Fruit fly (Drosophila melanogaster) S2 (cell line): ENCODE data around the gene eIF4A.

Experiments
- CG8478 ChIP-seq: fragments of >200 bp; optimal IDR thresholded peaks from 2 replicates; lab custom pipeline; 2018
- CTCF ChIP-seq, 2 experiments: fragments of >200 bp; optimal IDR thresholded peaks; 2 replicates each; lab custom pipeline; 2018

DNA sequence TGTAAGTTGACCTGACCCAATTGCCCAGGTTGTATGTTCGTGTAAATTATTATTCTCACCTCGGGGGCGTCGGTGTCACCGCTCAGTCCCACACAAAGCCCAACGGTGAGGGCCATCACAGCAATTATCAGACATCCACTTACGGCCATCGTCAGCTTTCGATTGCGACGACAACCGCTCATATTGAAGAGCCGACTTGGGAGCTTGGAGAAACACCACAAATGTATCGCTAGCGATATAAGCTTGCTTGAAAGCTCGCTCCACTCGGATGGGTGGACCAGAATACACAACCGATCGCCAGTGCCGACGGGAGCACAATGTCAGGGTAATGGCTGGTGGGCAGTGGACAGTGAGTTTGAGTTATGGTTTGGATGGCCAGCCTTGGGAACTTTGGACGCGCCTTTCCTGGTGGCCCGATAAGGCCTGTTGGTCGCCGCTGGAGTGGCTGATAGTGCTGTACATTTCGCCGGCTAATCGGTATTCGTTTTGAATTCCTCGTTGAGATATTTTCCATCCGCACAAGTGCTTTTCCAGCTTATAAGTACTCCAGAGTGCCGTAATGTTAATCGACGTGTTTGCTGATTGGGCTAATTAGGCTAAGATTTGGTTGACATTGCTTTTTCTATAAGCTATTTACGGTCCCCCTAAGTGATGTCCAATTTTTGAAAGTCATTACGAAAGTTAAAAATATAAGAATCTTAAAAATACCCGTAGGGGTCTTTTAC lies 25.1 kb downstream of the eIF4A start, which contains the start of gene Gal:
- TF ChIP-seq CG8478 (lab: Kevin White, UChicago): no peak
- TF ChIP-seq CTCF (optimal IDR thresholded peaks at IDR 0.05; lab: Kevin White, UChicago): no peak
